Worm (Caenorhabditis elegans) whole organism, L4 larva: Measurements from ENCODE around the gene dap-3.

Experiments used
- F10B5.3 ChIP-seq: sonication (generic microtip); optimal IDR thresholded peaks from 2 replicates; lab custom pipeline; 2016; ENCODE audit warnings: mild to moderate bottlenecking, missing genetic modification characterization, missing compliant biosample characterization
- F37D6.2 ChIP-seq: sonication (generic microtip); optimal IDR thresholded peaks from 2 replicates; lab custom pipeline; 2016; ENCODE audit warnings: mild to moderate bottlenecking, missing genetic modification characterization, missing compliant biosample characterization
- F49E8.2 ChIP-seq: sonication (generic microtip); optimal IDR thresholded peaks from 2 replicates; lab custom pipeline; 2016; ENCODE audit warnings: missing compliant biosample characterization, mild to moderate bottlenecking, missing genetic modification characterization, borderline replicate concordance
- T26A8.4 ChIP-seq: fragments of 200-800 bp; sonication (Bioruptor generic); IDR thresholded peaks from 2 replicates; pipeline ENCODE4 v1.3.6; 2022; ENCODE audit warnings: missing genetic modification characterization, missing compliant biosample characterization
- Y48G9A.11 ChIP-seq: fragments of 200-800 bp; sonication (Bioruptor generic); IDR thresholded peaks from 2 replicates; pipeline ENCODE4 v1.3.6; 2022; ENCODE audit warnings: missing genetic modification reagents, missing genetic modification characterization, missing compliant biosample characterization
- Y5F2A.4 ChIP-seq: fragments of 200-800 bp; sonication (Bioruptor generic); optimal IDR thresholded peaks from 2 replicates; lab custom pipeline; 2018; ENCODE audit warnings: mild to moderate bottlenecking, missing genetic modification characterization, missing compliant biosample characterization
- ZK546.5 ChIP-seq, 2 experiments: sonication (generic microtip); optimal IDR thresholded peaks; 2 replicates each; lab custom pipeline; 2017; ENCODE audit warnings: missing biosample characterization in 2 of 2, missing genetic modification characterization in 2 of 2
- aly-2 ChIP-seq: sonication (generic microtip); optimal IDR thresholded peaks from 2 replicates; lab custom pipeline; 2018; ENCODE audit warnings: missing biosample characterization, missing genetic modification characterization
- attf-4 ChIP-seq: sonication (generic microtip); optimal IDR thresholded peaks from 3 replicates; lab custom pipeline; 2017; ENCODE audit warnings: missing biosample characterization, missing genetic modification characterization
- ceh-20 ChIP-seq: fragments of 200-800 bp; sonication (Bioruptor generic); IDR thresholded peaks from 2 replicates; pipeline ENCODE4 v1.3.6; 2022; ENCODE audit warnings: missing genetic modification reagents, missing genetic modification characterization, missing compliant biosample characterization
- ceh-28 ChIP-seq: fragments of 150-350 bp; optimal IDR thresholded peaks from 2 replicates; lab custom pipeline; 2014; ENCODE audit warnings: missing biosample characterization, missing genetic modification reagents, missing genetic modification characterization
- daf-16 ChIP-seq, 3 experiments: sonication (generic microtip); optimal IDR thresholded peaks; 2 replicates each; lab custom pipeline; 2016 to 2017; ENCODE audit warnings: missing genetic modification characterization in 3 of 3, missing genetic modification reagents in 3 of 3, mild to moderate bottlenecking in 2 of 3, missing compliant biosample characterization in 2 of 3, missing biosample characterization in 1 of 3, moderate library complexity in 1 of 3
- daf-8 ChIP-seq: fragments of 200-800 bp; sonication (Bioruptor generic); IDR thresholded peaks from 2 replicates; pipeline ENCODE4 v1.3.6; 2022; ENCODE audit warnings: missing genetic modification characterization, missing compliant biosample characterization
- dmd-8 ChIP-seq: fragments of 200-800 bp; sonication (Bioruptor generic); IDR thresholded peaks from 2 replicates; pipeline ENCODE4 v1.3.6; 2022; ENCODE audit warnings: missing genetic modification characterization, missing compliant biosample characterization
- dve-1 ChIP-seq: sonication (generic microtip); optimal IDR thresholded peaks from 2 replicates; lab custom pipeline; 2017; ENCODE audit warnings: antibody characterized with exemption, mild to moderate bottlenecking, missing genetic modification characterization, missing compliant biosample characterization; ENCODE audit not compliant: insufficient read depth
- egl-27 ChIP-seq: sonication (generic microtip); optimal IDR thresholded peaks from 3 replicates; lab custom pipeline; 2017; ENCODE audit warnings: missing biosample characterization, missing genetic modification reagents, missing genetic modification characterization
- egl-43 ChIP-seq: fragments of 200-800 bp; sonication (Bioruptor generic); IDR thresholded peaks from 2 replicates; pipeline ENCODE4 v1.3.6; 2022; ENCODE audit warnings: missing genetic modification reagents, missing genetic modification characterization, missing compliant biosample characterization
- fos-1 ChIP-seq: fragments of 150-350 bp; optimal IDR thresholded peaks from 2 replicates; lab custom pipeline; 2014; ENCODE audit warnings: missing biosample characterization, missing genetic modification characterization
- hlh-11 ChIP-seq: fragments of 200-800 bp; sonication (Bioruptor generic); optimal IDR thresholded peaks from 2 replicates; lab custom pipeline; 2018; ENCODE audit warnings: mild to moderate bottlenecking, missing genetic modification characterization, missing compliant biosample characterization
- lin-15B ChIP-seq: fragments of 150-350 bp; sonication (generic microtip); optimal IDR thresholded peaks from 3 replicates; lab custom pipeline; 2014; ENCODE audit warnings: missing biosample characterization, missing genetic modification characterization
- lin-29 ChIP-seq: fragments of 200-800 bp; sonication (Bioruptor generic); IDR thresholded peaks from 2 replicates; pipeline ENCODE4 v1.3.6; 2022; ENCODE audit warnings: missing genetic modification reagents, missing genetic modification characterization, missing compliant biosample characterization
- lin-39 ChIP-seq: fragments of 150-350 bp; optimal IDR thresholded peaks from 2 replicates; lab custom pipeline; 2014; ENCODE audit warnings: missing biosample characterization, missing genetic modification reagents, missing genetic modification characterization
- madf-5 ChIP-seq, 2 experiments: fragments of 200-800 bp; sonication (Bioruptor generic); IDR thresholded peaks; 2 replicates each; pipeline ENCODE4 v1.3.6; 2022; ENCODE audit warnings: missing compliant biosample characterization in 2 of 2, missing genetic modification characterization in 2 of 2
- mep-1 ChIP-seq: fragments of 150-350 bp; sonication (generic microtip); optimal IDR thresholded peaks from 3 replicates; lab custom pipeline; 2014; ENCODE audit warnings: missing biosample characterization, missing genetic modification characterization
- mxl-2 ChIP-seq: fragments of 200-800 bp; sonication (Bioruptor generic); conservative IDR thresholded peaks from 2 replicates; pipeline ENCODE4 v1.3.6; 2022; ENCODE audit warnings: missing genetic modification reagents, missing genetic modification characterization, missing compliant biosample characterization
- nhr-11 ChIP-seq: fragments of 150-350 bp; optimal IDR thresholded peaks from 2 replicates; lab custom pipeline; 2014; ENCODE audit warnings: missing biosample characterization, missing genetic modification characterization
- nhr-6 ChIP-seq: fragments of 150-350 bp; optimal IDR thresholded peaks from 2 replicates; lab custom pipeline; 2014; ENCODE audit warnings: missing biosample characterization, missing genetic modification characterization
- nhr-76 ChIP-seq: fragments of 150-350 bp; optimal IDR thresholded peaks from 2 replicates; lab custom pipeline; 2014; ENCODE audit warnings: missing biosample characterization, missing genetic modification characterization
- nhr-77 ChIP-seq: fragments of 150-350 bp; optimal IDR thresholded peaks from 2 replicates; lab custom pipeline; 2014; ENCODE audit warnings: missing biosample characterization, missing genetic modification characterization
- sdz-12 ChIP-seq: fragments of 200-800 bp; sonication (Bioruptor generic); optimal IDR thresholded peaks from 2 replicates; lab custom pipeline; 2018; ENCODE audit warnings: mild to moderate bottlenecking, missing genetic modification characterization, missing compliant biosample characterization
- skn-1 ChIP-seq: fragments of 150-350 bp; optimal IDR thresholded peaks from 2 replicates; lab custom pipeline; 2014; ENCODE audit warnings: missing biosample characterization, missing genetic modification characterization
- spr-1 ChIP-seq: sonication (generic microtip); optimal IDR thresholded peaks from 2 replicates; lab custom pipeline; 2016; ENCODE audit warnings: mild to moderate bottlenecking, missing genetic modification characterization, missing compliant biosample characterization
- spr-3 ChIP-seq: fragments of 200-800 bp; sonication (Bioruptor generic); optimal IDR thresholded peaks from 2 replicates; lab custom pipeline; 2018; ENCODE audit warnings: mild to moderate bottlenecking, missing genetic modification characterization, missing compliant biosample characterization
- tra-1 ChIP-seq: fragments of 200-800 bp; sonication (Bioruptor generic); IDR thresholded peaks from 2 replicates; pipeline ENCODE4 v1.3.6; 2022; ENCODE audit warnings: missing genetic modification reagents, missing genetic modification characterization, missing compliant biosample characterization
- unc-62 ChIP-seq, 3 experiments: fragments of 150-350 bp in 1 of 3; sonication (generic microtip); optimal IDR thresholded peaks in 2 of 3; peaks in 1 of 3; 1 replicate in 1 of 3; 2 replicates in 2 of 3; lab custom pipeline; 2014 to 2017; ENCODE audit warnings: missing biosample characterization in 3 of 3, missing genetic modification characterization in 3 of 3, missing genetic modification reagents in 3 of 3, missing genotype in 1 of 3
- zag-1 ChIP-seq: fragments of 150-350 bp; optimal IDR thresholded peaks from 2 replicates; lab custom pipeline; 2014; ENCODE audit warnings: missing biosample characterization, missing genetic modification characterization
- zip-2 ChIP-seq: fragments of 150-350 bp; optimal IDR thresholded peaks from 2 replicates; lab custom pipeline; 2014; ENCODE audit warnings: missing biosample characterization, missing genetic modification characterization
- ztf-11 ChIP-seq: fragments of 150-350 bp; optimal IDR thresholded peaks from 2 replicates; lab custom pipeline; 2014; ENCODE audit warnings: missing biosample characterization, missing genetic modification characterization

dap-3 gene

DNA sequence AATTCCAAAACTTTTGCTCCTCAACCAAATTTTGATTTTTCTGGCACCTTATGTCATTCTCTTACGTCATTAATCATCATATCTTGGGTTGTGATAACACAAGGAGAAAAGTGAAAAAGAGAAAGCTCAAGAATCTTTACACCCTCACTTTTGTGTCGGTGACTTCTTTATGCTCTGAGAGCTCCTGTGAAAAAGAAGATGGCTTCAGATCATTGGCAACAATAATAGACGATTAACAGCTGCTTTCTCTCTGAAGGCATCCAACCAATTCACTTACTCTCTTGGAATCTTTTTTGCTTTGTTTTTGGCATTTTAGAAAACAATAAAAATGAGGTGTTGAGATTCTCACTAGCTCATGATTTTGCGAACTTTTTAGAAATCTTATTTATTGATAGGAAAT, 11.4 kb upstream of the dap-3 start:
- TF ChIP-seq daf-16 (GFP tag; optimal IDR thresholded peaks at IDR 0.05; lab: Kevin White, UChicago) (peak in 1 of 2 experiments; percentile 54), daf-16 (tag; optimal IDR thresholded peaks at IDR 0.05; lab: Kevin White, UChicago) (no peak), nhr-11 (tag; lab: Kevin White, UChicago) (peak; percentile 75), nhr-76 (no peak)

DNA sequence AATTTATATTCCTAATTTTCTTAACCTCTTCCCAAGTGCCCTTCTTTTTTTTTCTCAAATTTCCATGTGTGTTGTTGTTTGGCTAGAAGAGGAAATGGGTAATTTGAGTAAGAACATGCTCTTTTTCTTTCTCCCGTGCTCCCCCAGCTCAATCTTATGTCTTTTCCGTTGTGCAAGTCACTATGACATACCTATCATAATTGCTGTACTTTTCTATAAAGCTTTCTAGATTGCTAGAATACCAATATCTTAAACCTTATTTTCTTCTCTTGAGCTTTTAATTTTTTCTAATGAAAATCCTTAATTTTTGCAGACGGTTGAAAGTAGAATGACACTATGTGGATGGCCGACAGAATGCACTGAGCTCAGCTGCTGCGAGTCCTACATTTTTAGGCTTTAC, 10.6 kb upstream of the dap-3 start, which contains the start of gene txt-13:
Gene txt-13 (plus strand): TSS at position 301 of the 400 bp plus-strand sequence.
- TF ChIP-seq lin-15B = no peak
- TF ChIP-seq dmd-8 (GFP tag; lab: Robert Waterston, UW) = no peak
- TF ChIP-seq spr-1 (tag; lab: Kevin White, UChicago) = no peak
- TF ChIP-seq hlh-11 (tag; lab: Kevin White, UChicago) = no peak
- no peak for TF ChIP-seq tra-1 (GFP tag; lab: Robert Waterston, UW)
- TF ChIP-seq F49E8.2 (tag; lab: Kevin White, UChicago) = no peak
- no peak for TF ChIP-seq sdz-12
- TF ChIP-seq F10B5.3 = no peak
- no peak for TF ChIP-seq skn-1 (tag; lab: Kevin White, UChicago)
- no peak for TF ChIP-seq mep-1 (tag; lab: Kevin White, UChicago)
- no peak for TF ChIP-seq T26A8.4 (GFP tag; lab: Robert Waterston, UW)
- TF ChIP-seq ztf-11 (tag; lab: Kevin White, UChicago) = no peak
- no peak for TF ChIP-seq fos-1 (tag; lab: Kevin White, UChicago)
- TF ChIP-seq daf-8 = no peak
- TF ChIP-seq ceh-28 = no peak
- no peak for TF ChIP-seq ZK546.5 (tag; optimal IDR thresholded peaks at IDR 0.05; lab: Kevin White, UChicago)
- no peak for TF ChIP-seq nhr-77 (tag; lab: Kevin White, UChicago)
- TF ChIP-seq Y48G9A.11 = no peak
- TF ChIP-seq zag-1 (tag; lab: Kevin White, UChicago) = no peak

DNA sequence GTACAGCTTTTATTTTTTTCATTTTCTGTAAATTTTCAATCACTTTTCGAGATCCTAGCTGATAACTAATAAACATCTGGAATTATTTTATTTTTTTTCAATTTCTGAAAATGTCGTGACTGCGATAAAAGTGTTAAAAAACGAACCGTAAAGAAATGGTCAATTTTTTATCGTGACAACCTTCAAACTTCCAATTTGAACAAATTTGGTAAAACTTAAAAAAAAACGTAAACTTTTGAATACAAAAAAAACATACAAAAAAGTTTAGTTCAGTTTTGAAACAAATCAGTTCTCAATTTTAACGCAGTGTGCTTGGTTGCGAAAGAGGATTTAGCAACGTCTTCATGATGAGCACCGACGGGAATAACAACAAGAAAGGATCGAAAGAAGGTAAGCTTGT, 9.0 kb upstream of the dap-3 start, which contains the start of gene C06A1.3:
Gene C06A1.3 (plus strand): TSS at position 301 of the 400 bp plus-strand sequence.
- no peak for TF ChIP-seq madf-5 (GFP tag; IDR thresholded peaks at IDR 0.05; lab: Robert Waterston, UW)
- no peak for TF ChIP-seq nhr-6 (tag; lab: Kevin White, UChicago)
- no peak for TF ChIP-seq daf-16 (GFP tag; optimal IDR thresholded peaks at IDR 0.05; lab: Kevin White, UChicago)
- TF ChIP-seq daf-16 (tag; optimal IDR thresholded peaks at IDR 0.05; lab: Kevin White, UChicago) = no peak
- no peak for TF ChIP-seq lin-39 (tag; lab: Kevin White, UChicago)
- no peak for TF ChIP-seq egl-43 (GFP tag; lab: Robert Waterston, UW)
- no peak for TF ChIP-seq Y5F2A.4 (GFP tag; lab: Kevin White, UChicago)
- no peak for TF ChIP-seq dve-1 (tag; lab: Kevin White, UChicago)
- TF ChIP-seq egl-27 (tag; lab: Kevin White, UChicago) = no peak
- TF ChIP-seq aly-2 (tag; lab: Kevin White, UChicago) = no peak
- no peak for TF ChIP-seq mxl-2 (GFP tag; lab: Robert Waterston, UW)
- no peak for TF ChIP-seq nhr-11 (tag; lab: Kevin White, UChicago)
- TF ChIP-seq attf-4 = no peak
- no peak for TF ChIP-seq zip-2 (tag; lab: Kevin White, UChicago)
- no peak for TF ChIP-seq ceh-20
- TF ChIP-seq lin-29 (GFP tag; lab: Robert Waterston, UW) = no peak
- TF ChIP-seq spr-3 = no peak
- no peak for TF ChIP-seq F37D6.2 (tag; lab: Kevin White, UChicago)
- TF ChIP-seq unc-62 (GFP tag; optimal IDR thresholded peaks at IDR 0.05 in 1 of 2; lab: Kevin White, UChicago) = no peak
- TF ChIP-seq unc-62 (tag; optimal IDR thresholded peaks at IDR 0.05; lab: Kevin White, UChicago) = no peak
